Worm (Caenorhabditis elegans) whole organism, late embryonic: ENCODE data around the gene sdc-3.
A peak's percentile ranks its signal among the peaks of the same experiment; 100 is the strongest.

Experiments used
- C08G9.2 ChIP-seq: sonication (generic microtip); optimal IDR thresholded peaks from 2 replicates; lab custom pipeline; 2016; ENCODE audit warnings: mild to moderate bottlenecking, missing genetic modification characterization, moderate library complexity, missing compliant biosample characterization
- C38D4.7 ChIP-seq: fragments of 200-800 bp; sonication (Bioruptor generic); optimal IDR thresholded peaks from 2 replicates; lab custom pipeline; 2018; ENCODE audit warnings: mild to moderate bottlenecking, missing genetic modification characterization, moderate library complexity, missing compliant biosample characterization
- K09A11.1 ChIP-seq: sonication (generic microtip); optimal IDR thresholded peaks from 2 replicates; lab custom pipeline; 2017; ENCODE audit warnings: antibody characterized with exemption, mild to moderate bottlenecking, missing genetic modification characterization, missing compliant biosample characterization; ENCODE audit not compliant: insufficient read depth
- T23F11.4 ChIP-seq: fragments of 200-800 bp; sonication (Bioruptor generic); optimal IDR thresholded peaks from 2 replicates; lab custom pipeline; 2018; ENCODE audit warnings: mild to moderate bottlenecking, missing genetic modification characterization, missing compliant biosample characterization
- ahr-1 ChIP-seq: sonication (generic microtip); optimal IDR thresholded peaks from 2 replicates; lab custom pipeline; 2016; ENCODE audit warnings: missing genetic modification characterization, missing compliant biosample characterization
- ceh-24 ChIP-seq: sonication (generic microtip); optimal IDR thresholded peaks from 2 replicates; lab custom pipeline; 2016; ENCODE audit warnings: mild to moderate bottlenecking, missing genetic modification characterization, missing compliant biosample characterization
- ceh-30 ChIP-seq: fragments of 150-350 bp; optimal IDR thresholded peaks from 2 replicates; lab custom pipeline; 2014; ENCODE audit warnings: missing biosample characterization, missing genetic modification characterization
- ceh-31 ChIP-seq: sonication (generic microtip); optimal IDR thresholded peaks from 2 replicates; lab custom pipeline; 2016; ENCODE audit warnings: missing genetic modification characterization, missing compliant biosample characterization
- ceh-34 ChIP-seq: sonication (generic microtip); optimal IDR thresholded peaks from 2 replicates; lab custom pipeline; 2016; ENCODE audit warnings: mild to moderate bottlenecking, missing genetic modification characterization, missing compliant biosample characterization
- ceh-48 ChIP-seq: sonication (generic microtip); optimal IDR thresholded peaks from 2 replicates; lab custom pipeline; 2016; ENCODE audit warnings: missing genetic modification characterization, inconsistent platforms, missing compliant biosample characterization
- ceh-6 ChIP-seq: fragments of 200-800 bp; sonication (Bioruptor generic); optimal IDR thresholded peaks from 2 replicates; lab custom pipeline; 2018; ENCODE audit warnings: mild to moderate bottlenecking, missing genetic modification characterization, missing compliant biosample characterization
- ceh-9 ChIP-seq: sonication (generic microtip); optimal IDR thresholded peaks from 2 replicates; lab custom pipeline; 2016; ENCODE audit warnings: mild to moderate bottlenecking, missing genetic modification characterization, inconsistent platforms, missing compliant biosample characterization
- che-1 ChIP-seq: sonication (generic microtip); optimal IDR thresholded peaks from 2 replicates; lab custom pipeline; 2016; ENCODE audit warnings: mild to moderate bottlenecking, missing genetic modification characterization, missing compliant biosample characterization
- dmd-4 ChIP-seq: sonication (generic microtip); optimal IDR thresholded peaks from 2 replicates; lab custom pipeline; 2016; ENCODE audit warnings: borderline replicate concordance, missing genetic modification characterization, missing compliant biosample characterization
- dve-1 ChIP-seq: sonication (generic microtip); optimal IDR thresholded peaks from 2 replicates; lab custom pipeline; 2017; ENCODE audit warnings: antibody characterized with exemption, mild to moderate bottlenecking, missing genetic modification characterization, missing compliant biosample characterization
- ets-4 ChIP-seq: sonication (generic microtip); optimal IDR thresholded peaks from 2 replicates; lab custom pipeline; 2016; ENCODE audit warnings: missing genetic modification characterization, missing compliant biosample characterization
- eyg-1 ChIP-seq: sonication (generic microtip); optimal IDR thresholded peaks from 2 replicates; lab custom pipeline; 2016; ENCODE audit warnings: missing genotype, missing genetic modification characterization, missing compliant biosample characterization
- fax-1 ChIP-seq: sonication (generic microtip); optimal IDR thresholded peaks from 2 replicates; lab custom pipeline; 2016; ENCODE audit warnings: missing genotype, missing genetic modification characterization, missing compliant biosample characterization
- fkh-10 ChIP-seq: fragments of 150-350 bp; optimal IDR thresholded peaks from 2 replicates; lab custom pipeline; 2014; ENCODE audit warnings: missing biosample characterization, missing genetic modification reagents, missing genetic modification characterization
- gmeb-2 ChIP-seq: sonication (generic microtip); optimal IDR thresholded peaks from 2 replicates; lab custom pipeline; 2016; ENCODE audit warnings: missing genetic modification characterization, inconsistent platforms, missing compliant biosample characterization
- hlh-30 ChIP-seq: sonication (generic microtip); optimal IDR thresholded peaks from 2 replicates; lab custom pipeline; 2017; ENCODE audit warnings: antibody characterized with exemption, missing genetic modification characterization, missing compliant biosample characterization; ENCODE audit not compliant: insufficient read depth
- lim-6 ChIP-seq: sonication (generic microtip); optimal IDR thresholded peaks from 2 replicates; lab custom pipeline; 2016; ENCODE audit warnings: missing genetic modification characterization, missing compliant biosample characterization
- lin-11 ChIP-seq: fragments of 200-800 bp; sonication (Bioruptor generic); optimal IDR thresholded peaks from 2 replicates; lab custom pipeline; 2018; ENCODE audit warnings: mild to moderate bottlenecking, missing genetic modification characterization, missing compliant biosample characterization
- madf-2 ChIP-seq: sonication (generic microtip); optimal IDR thresholded peaks from 2 replicates; lab custom pipeline; 2017; ENCODE audit warnings: missing genetic modification characterization, missing compliant biosample characterization
- nfya-1 ChIP-seq: sonication (generic microtip); optimal IDR thresholded peaks from 2 replicates; lab custom pipeline; 2017; ENCODE audit warnings: missing genetic modification characterization, mild to moderate bottlenecking, missing compliant biosample characterization, antibody characterized with exemption, moderate library complexity
- nhr-11 ChIP-seq: fragments of 150-350 bp; optimal IDR thresholded peaks from 2 replicates; lab custom pipeline; 2014; ENCODE audit warnings: missing biosample characterization, missing genetic modification characterization
- npax-4 ChIP-seq: sonication (generic microtip); optimal IDR thresholded peaks from 2 replicates; lab custom pipeline; 2016; ENCODE audit warnings: missing genetic modification characterization, missing compliant biosample characterization
- odd-2 ChIP-seq: sonication (generic microtip); optimal IDR thresholded peaks from 2 replicates; lab custom pipeline; 2017; ENCODE audit warnings: antibody characterized with exemption, mild to moderate bottlenecking, missing genetic modification characterization, missing compliant biosample characterization
- pat-9 ChIP-seq: fragments of 200-800 bp; sonication (Bioruptor generic); optimal IDR thresholded peaks from 2 replicates; lab custom pipeline; 2018; ENCODE audit warnings: mild to moderate bottlenecking, missing genetic modification characterization, moderate library complexity, missing compliant biosample characterization
- pax-1 ChIP-seq: fragments of 150-350 bp; optimal IDR thresholded peaks from 2 replicates; lab custom pipeline; 2014; ENCODE audit warnings: missing biosample characterization, missing genetic modification characterization
- pha-2 ChIP-seq: sonication (generic microtip); optimal IDR thresholded peaks from 2 replicates; lab custom pipeline; 2017; ENCODE audit warnings: mild to moderate bottlenecking, missing genetic modification characterization, missing compliant biosample characterization
- pha-4 ChIP-seq: fragments of 150-350 bp; optimal IDR thresholded peaks from 2 replicates; lab custom pipeline; 2018; ENCODE audit warnings: missing biosample characterization, missing genetic modification reagents, missing genetic modification characterization
- pqm-1 ChIP-seq: sonication (generic microtip); optimal IDR thresholded peaks from 2 replicates; lab custom pipeline; 2016; ENCODE audit warnings: missing genetic modification characterization, missing compliant biosample characterization
- ref-2 ChIP-seq: sonication (generic microtip); optimal IDR thresholded peaks from 2 replicates; lab custom pipeline; 2016; ENCODE audit warnings: missing genetic modification characterization, missing compliant biosample characterization
- sdc-2 ChIP-seq: sonication (generic microtip); optimal IDR thresholded peaks from 2 replicates; lab custom pipeline; 2016; ENCODE audit warnings: missing genotype, missing genetic modification characterization, missing compliant biosample characterization
- sox-4 ChIP-seq: sonication (generic microtip); optimal IDR thresholded peaks from 2 replicates; lab custom pipeline; 2017; ENCODE audit warnings: mild to moderate bottlenecking, missing genetic modification characterization, inconsistent platforms, missing compliant biosample characterization
- syd-9 ChIP-seq: sonication (generic microtip); optimal IDR thresholded peaks from 2 replicates; lab custom pipeline; 2016; ENCODE audit warnings: mild to moderate bottlenecking, missing genetic modification characterization, moderate library complexity, missing compliant biosample characterization
- tbx-2 ChIP-seq: sonication (generic microtip); optimal IDR thresholded peaks from 2 replicates; lab custom pipeline; 2016; ENCODE audit warnings: missing genetic modification characterization, missing compliant biosample characterization
- tbx-7 ChIP-seq: sonication (generic microtip); optimal IDR thresholded peaks from 2 replicates; lab custom pipeline; 2016; ENCODE audit warnings: missing genotype, missing genetic modification characterization, missing compliant biosample characterization
- unc-3 ChIP-seq, 2 experiments: fragments of 200-800 bp in 1 of 2; sonication (Bioruptor generic) in 1 of 2; sonication (generic microtip) in 1 of 2; conservative IDR thresholded peaks in 1 of 2; optimal IDR thresholded peaks in 1 of 2; 2 replicates each; pipeline versions ENCODE4 v1.3.6 to Lab custom; 2016 to 2022; ENCODE audit warnings: missing compliant biosample characterization in 2 of 2, missing genetic modification characterization in 2 of 2, missing genetic modification reagents in 1 of 2
- unc-42 ChIP-seq: sonication (generic microtip); optimal IDR thresholded peaks from 2 replicates; lab custom pipeline; 2016; ENCODE audit warnings: missing genotype, missing genetic modification characterization, missing compliant biosample characterization
- unc-55 ChIP-seq: sonication (generic microtip); optimal IDR thresholded peaks from 2 replicates; lab custom pipeline; 2017; ENCODE audit warnings: missing biosample characterization, missing genetic modification reagents, missing genetic modification characterization
- ztf-16 ChIP-seq: sonication (generic microtip); optimal IDR thresholded peaks from 2 replicates; lab custom pipeline; 2017; ENCODE audit warnings: missing genetic modification characterization, missing compliant biosample characterization

The sdc-3 gene

ce11 chrV:15082291-15082690, 34.3 kb upstream of the sdc-3 start, which contains the start of the genes C01G10.10 and C01G10.9 (continued):
- peak; percentile 9 for TF ChIP-seq ceh-34 (tag; lab: Kevin White, UChicago)
- TF ChIP-seq unc-55 (GFP tag; lab: Kevin White, UChicago), result no peak
- peak; percentile 70 for TF ChIP-seq ref-2 (tag; lab: Kevin White, UChicago)
- TF ChIP-seq nfya-1 (tag; lab: Kevin White, UChicago), result no peak
- TF ChIP-seq pha-2, result no peak
- no peak for TF ChIP-seq lim-6 (tag; lab: Kevin White, UChicago)
- TF ChIP-seq tbx-7, result peak; percentile 90
- no peak for TF ChIP-seq ztf-16 (tag; lab: Kevin White, UChicago)
- peak; percentile 4 for TF ChIP-seq eyg-1 (tag; lab: Kevin White, UChicago)
- TF ChIP-seq sox-4 (tag; lab: Kevin White, UChicago), result no peak
- TF ChIP-seq ceh-30 (tag; lab: Kevin White, UChicago), result no peak
- TF ChIP-seq, all 69 proteins: peak for 20

ce11 chrV:15078560-15078959, 30.6 kb upstream of the sdc-3 start:
- no peak for TF ChIP-seq nhr-11 (tag; lab: Kevin White, UChicago)
- no peak for TF ChIP-seq fax-1 (tag; lab: Kevin White, UChicago)
- no peak for TF ChIP-seq tbx-2 (tag; lab: Kevin White, UChicago)
- no peak for TF ChIP-seq ceh-6
- no peak for TF ChIP-seq che-1 (tag; lab: Kevin White, UChicago)
- no peak for TF ChIP-seq gmeb-2 (tag; lab: Kevin White, UChicago)
- no peak for TF ChIP-seq pat-9 (tag; lab: Kevin White, UChicago)
- TF ChIP-seq lin-11, result no peak
- TF ChIP-seq T23F11.4, result no peak
- no peak for TF ChIP-seq ceh-31 (tag; lab: Kevin White, UChicago)

- TF ChIP-seq che-1 (tag; lab: Kevin White, UChicago) (no peak), gmeb-2 (tag; lab: Kevin White, UChicago) (no peak), ztf-16 (tag; lab: Kevin White, UChicago) (no peak), hlh-30 (no peak), npax-4 (tag; lab: Kevin White, UChicago) (no peak), pha-2 (no peak), ceh-30 (tag; lab: Kevin White, UChicago) (no peak), madf-2 (tag; lab: Kevin White, UChicago) (no peak), ceh-48 (peak; percentile 58), ceh-24 (tag; lab: Kevin White, UChicago) (no peak), syd-9 (tag; lab: Kevin White, UChicago) (no peak), C08G9.2 (tag; lab: Kevin White, UChicago) (no peak), pha-4 (no peak), dmd-4 (tag; lab: Kevin White, UChicago) (no peak), unc-42 (tag; lab: Kevin White, UChicago) (peak; percentile 29), pqm-1 (tag; lab: Kevin White, UChicago) (no peak), ceh-31 (tag; lab: Kevin White, UChicago) (peak; percentile 47), tbx-7 (no peak), sdc-2 (tag; lab: Kevin White, UChicago) (no peak)
- TF ChIP-seq, all 69 proteins: peak for 3
Observed at ce11 chrV:15074907-15075306, 26.9 kb upstream of the sdc-3 start.

ce11 chrV:15072738-15073137, 24.7 kb upstream of the sdc-3 start:
- TF ChIP-seq fkh-10 (no peak), ahr-1 (tag; lab: Kevin White, UChicago) (no peak), npax-4 (tag; lab: Kevin White, UChicago) (no peak), ref-2 (tag; lab: Kevin White, UChicago) (no peak), unc-3 (GFP tag; conservative IDR thresholded peaks at IDR 0.05; lab: Robert Waterston, UW) (no peak), unc-3 (tag; optimal IDR thresholded peaks at IDR 0.05; lab: Kevin White, UChicago) (no peak), C38D4.7 (GFP tag; lab: Kevin White, UChicago) (no peak), ceh-6 (no peak), ceh-31 (tag; lab: Kevin White, UChicago) (peak; percentile 13), pax-1 (tag; lab: Kevin White, UChicago) (no peak), unc-42 (tag; lab: Kevin White, UChicago) (peak; percentile 91), ceh-34 (tag; lab: Kevin White, UChicago) (no peak), ceh-9 (tag; lab: Kevin White, UChicago) (no peak), T23F11.4 (no peak), nhr-11 (tag; lab: Kevin White, UChicago) (no peak), ceh-48 (peak; percentile 39), sdc-2 (tag; lab: Kevin White, UChicago) (no peak), fax-1 (tag; lab: Kevin White, UChicago) (no peak), unc-55 (GFP tag; lab: Kevin White, UChicago) (no peak), K09A11.1 (tag; lab: Kevin White, UChicago) (no peak), odd-2 (no peak), dve-1 (no peak), ets-4 (tag; lab: Kevin White, UChicago) (no peak), nfya-1 (tag; lab: Kevin White, UChicago) (no peak)
